Fruit fly (Drosophila melanogaster) whole organism: ENCODE data around the gene bond.

ENCODE experiments used
- EcR ChIP-seq, 2 experiments: fragments of >200 bp; optimal IDR thresholded peaks; 2 replicates each; lab custom pipeline; 2017; ENCODE audit warnings: missing biosample characterization in 2 of 2, missing genetic modification characterization in 2 of 2, missing genetic modification reagents in 2 of 2
- psq ChIP-seq: fragments of >200 bp; optimal IDR thresholded peaks from 2 replicates; lab custom pipeline; 2017

DNA sequence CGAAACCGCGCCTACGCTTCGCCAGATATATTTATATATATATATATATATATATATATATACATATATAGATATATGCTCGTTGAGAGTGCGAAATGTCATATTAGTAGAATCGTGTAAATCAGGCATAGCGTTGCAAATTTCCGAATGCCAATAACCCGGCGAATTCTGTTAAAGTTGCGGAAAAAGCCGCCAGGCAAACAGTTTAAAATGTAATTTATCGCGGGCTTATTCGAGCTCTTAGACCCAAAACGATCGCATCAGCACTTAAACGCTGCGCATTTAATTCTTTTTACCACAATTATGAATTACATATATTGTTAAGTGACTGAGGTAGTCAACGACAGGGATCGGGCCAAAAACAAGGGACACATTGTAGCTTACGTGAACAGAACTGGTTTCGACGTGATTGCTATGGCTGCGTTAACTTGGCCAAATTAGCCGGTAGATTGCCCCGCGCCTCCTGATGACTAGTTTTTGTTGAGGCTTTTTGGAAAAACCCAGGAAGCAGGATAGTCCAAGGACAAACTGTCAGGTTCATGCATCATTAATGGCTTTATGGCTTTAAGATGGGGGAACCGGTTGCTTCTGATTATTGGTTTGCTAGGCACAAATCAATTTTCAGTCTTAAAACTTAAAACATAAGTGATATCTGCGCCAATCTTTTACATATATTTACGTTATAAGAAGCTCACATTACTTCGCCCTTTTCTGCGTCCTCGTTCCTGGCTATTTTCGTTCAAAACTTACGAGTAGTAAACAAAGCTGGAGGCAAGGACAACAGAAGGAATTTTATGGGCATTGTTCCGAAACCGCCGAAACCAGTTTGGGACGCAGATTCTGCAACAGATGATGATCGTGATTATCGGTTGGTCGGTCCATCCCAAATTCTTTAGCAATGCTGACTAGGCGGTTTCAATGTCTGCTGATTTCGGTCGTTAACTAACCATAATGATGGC lies 16.2 kb upstream of the bond start:
- no peak for TF ChIP-seq EcR (GFP tag; optimal IDR thresholded peaks at IDR 0.05; lab: Kevin White, UChicago)
- no peak for TF ChIP-seq psq (lab: Kevin White, UChicago)
